Worm (Caenorhabditis elegans): Measurements from ENCODE around the gene R03G5.6.

DNA sequence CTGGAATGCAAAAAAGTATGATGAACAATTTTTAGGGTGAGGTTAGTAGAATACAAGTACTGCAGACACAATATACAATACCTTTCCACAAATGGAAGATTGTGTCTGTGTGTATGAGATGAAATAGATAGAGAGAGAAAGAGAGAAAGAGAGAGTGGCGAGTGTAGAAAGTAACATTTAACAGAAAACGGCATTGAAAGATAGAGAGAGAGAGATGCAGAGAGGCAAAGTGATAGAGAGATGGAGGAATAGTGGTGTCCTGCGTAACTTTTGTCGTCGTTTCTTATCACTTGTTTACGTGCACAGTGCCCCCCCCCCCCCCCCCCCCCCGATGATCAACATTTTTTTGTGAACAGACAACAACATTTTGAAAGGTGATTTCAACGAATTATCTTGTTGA, 2.0 kb downstream of the R03G5.6 start:
- peak; percentile 55 for TF ChIP-seq dox-1 (GFP tag; IDR thresholded peaks at IDR 0.05)
- TF ChIP-seq mcd-1 (GFP tag; IDR thresholded peaks at IDR 0.05) = no peak
- TF ChIP-seq pha-4 (tag; optimal IDR thresholded peaks at IDR 0.05) = no peak
- TF ChIP-seq nhr-80 (tag; optimal IDR thresholded peaks at IDR 0.05) = peak; percentile 16
- TF ChIP-seq lin-35 (GFP tag; optimal IDR thresholded peaks at IDR 0.05) = no peak
- no peak for TF ChIP-seq hlh-12 (tag; optimal IDR thresholded peaks at IDR 0.05)
- no peak for TF ChIP-seq D2030.7 (GFP tag; IDR thresholded peaks at IDR 0.05)
- no peak for TF ChIP-seq F49E8.2 (tag; optimal IDR thresholded peaks at IDR 0.05; ENCODE audit: insufficient read depth)

Measured in whole organism, young adult.